ENCODE assay signal across 1 fruit fly cellular context in the genomic region with DNA sequence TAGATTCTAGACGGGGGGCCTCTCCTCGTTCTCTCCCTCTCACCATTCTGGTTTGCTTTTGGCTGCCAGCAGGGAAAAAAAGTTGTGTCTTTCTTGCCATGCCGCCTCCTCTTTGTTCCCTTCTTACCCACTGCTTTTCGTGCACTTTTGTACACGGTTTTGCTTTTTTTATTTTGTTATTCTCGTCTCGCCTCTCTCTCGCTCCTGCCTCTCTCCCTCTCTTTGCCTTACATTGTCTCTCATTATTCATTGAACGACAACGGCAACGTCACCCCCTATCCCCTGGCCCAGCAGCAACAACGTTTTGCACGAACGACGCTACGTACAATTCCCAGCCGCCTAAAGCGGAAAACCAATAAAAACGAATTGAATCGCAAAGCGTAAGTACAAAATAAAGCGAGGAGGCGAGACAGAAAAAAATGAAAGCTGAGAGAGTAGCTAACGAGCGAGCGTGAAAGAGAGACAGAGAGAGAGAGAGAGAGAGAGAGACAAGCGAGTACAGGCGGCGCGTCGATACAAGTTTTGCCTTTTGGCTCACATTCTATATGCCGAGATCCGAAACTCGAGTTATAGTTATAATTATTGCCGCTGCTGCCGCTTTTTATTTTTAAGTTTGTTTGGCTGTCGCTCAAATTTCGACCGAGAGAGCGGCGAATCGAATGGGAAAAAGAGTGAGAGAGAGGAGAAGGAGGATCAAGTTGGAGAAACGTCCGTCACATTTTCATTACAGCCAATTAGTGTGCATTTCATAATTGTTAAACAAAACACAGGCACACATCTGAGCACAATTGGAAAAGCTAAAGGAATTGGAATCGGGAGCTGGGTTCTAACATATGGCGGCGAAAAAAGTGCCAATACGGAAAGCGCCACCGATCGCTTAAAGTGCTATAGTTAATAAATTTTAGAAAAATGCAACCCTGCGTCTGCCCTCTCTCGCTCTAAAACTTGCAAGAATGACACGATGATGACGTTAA.
TF ChIP-seq lines count a peak whose summit lies in the region.

No protein-coding gene starts in this region.

TF ChIP-seq in whole organism, embryonic, 481 proteins besides CTCF, POLR2A, EP300 and RAD21 (continued from another document and continues in another):
- TF ChIP-seq CG15601 (tag; optimal IDR thresholded peaks at IDR 0.05; lab: Kevin White, UChicago) (peak; percentile 40), Trl (optimal IDR thresholded peaks at IDR 0.05; lab: Kevin White, UChicago) (peak; percentile 88 to 99), Trl (GFP tag; optimal IDR thresholded peaks at IDR 0.05; lab: Kevin White, UChicago) (peak; percentile 65), Scr (GFP tag; IDR thresholded peaks at IDR 0.05; lab: Robert Waterston, UW; ENCODE audit: partially characterized antibody) (peak; percentile 17), Ada2b (GFP tag; IDR thresholded peaks at IDR 0.05; lab: Robert Waterston, UW) (no peak), stc (GFP tag; IDR thresholded peaks at IDR 0.05; lab: Robert Waterston, UW) (no peak), HLH4C (GFP tag; IDR thresholded peaks at IDR 0.05; lab: Robert Waterston, UW; ENCODE audit: partially characterized antibody) (no peak; the same call in 2 of the 3 replicates), CG16813 (GFP tag; IDR thresholded peaks at IDR 0.05; lab: Robert Waterston, UW; ENCODE audit: partially characterized antibody) (no peak), Side (GFP tag; optimal IDR thresholded peaks at IDR 0.05; lab: Kevin White, UChicago) (no peak), sens-2 (GFP tag; IDR thresholded peaks at IDR 0.05; lab: Robert Waterston, UW) (no peak), HLH3B (GFP tag; IDR thresholded peaks at IDR 0.05; lab: Robert Waterston, UW) (no peak), psq (GFP tag; optimal IDR thresholded peaks at IDR 0.05; lab: Kevin White, UChicago) (peak; percentile 98), pzg (GFP tag; optimal IDR thresholded peaks at IDR 0.05; lab: Kevin White, UChicago) (no peak), jing (GFP tag; optimal IDR thresholded peaks at IDR 0.05; lab: Kevin White, UChicago) (no peak), CG6683 (GFP tag; optimal IDR thresholded peaks at IDR 0.05; lab: Kevin White, UChicago) (no peak), so (GFP tag; IDR thresholded peaks at IDR 0.05; lab: Robert Waterston, UW) (no peak), pb (GFP tag; optimal IDR thresholded peaks at IDR 0.05; lab: Kevin White, UChicago) (no peak), en (GFP tag; optimal IDR thresholded peaks at IDR 0.05; lab: Kevin White, UChicago) (no peak), Sin3A (optimal IDR thresholded peaks at IDR 0.05; lab: Kevin White, UChicago) (no peak), lilli (GFP tag; optimal IDR thresholded peaks at IDR 0.05; lab: Kevin White, UChicago) (no peak), z (GFP tag; IDR thresholded peaks at IDR 0.05; lab: Robert Waterston, UW) (peak; percentile 60; the same call in 2 of the 3 replicates), trh (GFP tag; optimal IDR thresholded peaks at IDR 0.05; lab: Kevin White, UChicago) (no peak), pan (optimal IDR thresholded peaks at IDR 0.05; lab: Kevin White, UChicago) (no peak), pan (GFP tag; optimal IDR thresholded peaks at IDR 0.05 in 1 of 2, IDR thresholded peaks at IDR 0.05 in 1 of 2) (no peak), Blimp-1 (GFP tag; optimal IDR thresholded peaks at IDR 0.05; lab: Kevin White, UChicago) (no peak), HLHmδ (GFP tag; optimal IDR thresholded peaks at IDR 0.05; lab: Kevin White, UChicago) (no peak), CG9797 (GFP tag; optimal IDR thresholded peaks at IDR 0.05; lab: Kevin White, UChicago) (no peak), sisA (GFP tag; IDR thresholded peaks at IDR 0.05; lab: Robert Waterston, UW) (no peak), Hr3 (GFP tag; optimal IDR thresholded peaks at IDR 0.05; lab: Kevin White, UChicago) (no peak), CG6791 (GFP tag; IDR thresholded peaks at IDR 0.05; lab: Robert Waterston, UW; ENCODE audit: partially characterized antibody) (no peak), CG17328 (GFP tag; IDR thresholded peaks at IDR 0.05; lab: Robert Waterston, UW) (no peak), CG10959 (GFP tag; IDR thresholded peaks at IDR 0.05; lab: Robert Waterston, UW) (no peak), CG30431 (GFP tag; optimal IDR thresholded peaks at IDR 0.05; lab: Kevin White, UChicago) (no peak), Rfx (GFP tag; IDR thresholded peaks at IDR 0.05; lab: Robert Waterston, UW) (no peak), vvl (GFP tag; IDR thresholded peaks at IDR 0.05; lab: Robert Waterston, UW) (peak; percentile 43), ranshi (GFP tag; IDR thresholded peaks at IDR 0.05; lab: Robert Waterston, UW) (no peak), repo (GFP tag; optimal IDR thresholded peaks at IDR 0.05; lab: Kevin White, UChicago) (no peak), tin (GFP tag; optimal IDR thresholded peaks at IDR 0.05; lab: Kevin White, UChicago) (no peak), CoRest (tag; optimal IDR thresholded peaks at IDR 0.05; lab: Kevin White, UChicago) (no peak), zf30C (GFP tag; optimal IDR thresholded peaks at IDR 0.05; lab: Kevin White, UChicago) (no peak), unc-4 (GFP tag; IDR thresholded peaks at IDR 0.05; lab: Robert Waterston, UW; ENCODE audit: partially characterized antibody) (peak; percentile 48), CG4617 (GFP tag; optimal IDR thresholded peaks at IDR 0.05; lab: Kevin White, UChicago; ENCODE audit: borderline replicate concordance) (no peak), CG17612 (GFP tag; IDR thresholded peaks at IDR 0.05; lab: Robert Waterston, UW) (no peak), CG14965 (GFP tag; optimal IDR thresholded peaks at IDR 0.05; lab: Kevin White, UChicago; ENCODE audit: borderline replicate concordance) (no peak), ara (GFP tag; IDR thresholded peaks at IDR 0.05; lab: Robert Waterston, UW) (0 out of 2 replicates have a peak, but pooled peaks have one; percentile 7), Lim3 (GFP tag; IDR thresholded peaks at IDR 0.05; lab: Robert Waterston, UW) (no peak), gem (tag; optimal IDR thresholded peaks at IDR 0.05; lab: Kevin White, UChicago) (peak; percentile 10), CG4820 (GFP tag; optimal IDR thresholded peaks at IDR 0.05; lab: Kevin White, UChicago) (no peak), cwo (GFP tag; optimal IDR thresholded peaks at IDR 0.05; lab: Kevin White, UChicago) (no peak), CG16815 (GFP tag; optimal IDR thresholded peaks at IDR 0.05; lab: Kevin White, UChicago) (no peak), Antp (GFP tag; optimal IDR thresholded peaks at IDR 0.05; lab: Kevin White, UChicago) (peak; percentile 3), CG6813 (GFP tag; optimal IDR thresholded peaks at IDR 0.05; lab: Kevin White, UChicago) (peak; percentile 16), crp (GFP tag; optimal IDR thresholded peaks at IDR 0.05; lab: Kevin White, UChicago) (no peak), shn (GFP tag; optimal IDR thresholded peaks at IDR 0.05; lab: Kevin White, UChicago) (no peak), CG13287 (GFP tag; IDR thresholded peaks at IDR 0.05; lab: Robert Waterston, UW; ENCODE audit: partially characterized antibody) (peak; percentile 23; the same call in 1 of the 2 replicates), ham (GFP tag; IDR thresholded peaks at IDR 0.05; lab: Robert Waterston, UW) (no peak), CG12942 (GFP tag; optimal IDR thresholded peaks at IDR 0.05; lab: Kevin White, UChicago) (no peak), CG7271 (tag; optimal IDR thresholded peaks at IDR 0.05; lab: Kevin White, UChicago) (no peak), CG32532 (GFP tag; IDR thresholded peaks at IDR 0.05; lab: Robert Waterston, UW) (peak; percentile 17; the same call in 1 of the 2 replicates), Lpt (GFP tag; optimal IDR thresholded peaks at IDR 0.05; lab: Kevin White, UChicago) (no peak), hbn (GFP tag; IDR thresholded peaks at IDR 0.05; lab: Robert Waterston, UW; ENCODE audit: partially characterized antibody) (peak; percentile 45; the same call in 1 of the 2 replicates), CG13123 (GFP tag; optimal IDR thresholded peaks at IDR 0.05; lab: Kevin White, UChicago) (no peak), lov (optimal IDR thresholded peaks at IDR 0.05; lab: Kevin White, UChicago) (no peak), lov (GFP tag; IDR thresholded peaks at IDR 0.05; lab: Robert Waterston, UW) (no peak), NK7.1 (GFP tag; optimal IDR thresholded peaks at IDR 0.05; lab: Kevin White, UChicago) (no peak), CG13624 (GFP tag; optimal IDR thresholded peaks at IDR 0.05; lab: Kevin White, UChicago) (peak; percentile 24), Myb (GFP tag; optimal IDR thresholded peaks at IDR 0.05; lab: Kevin White, UChicago) (no peak), CHES-1-like (GFP tag; optimal IDR thresholded peaks at IDR 0.05; lab: Kevin White, UChicago) (peak; percentile 24), CG10274 (GFP tag; optimal IDR thresholded peaks at IDR 0.05; lab: Kevin White, UChicago) (no peak), Gsc (GFP tag; IDR thresholded peaks at IDR 0.05; lab: Robert Waterston, UW) (no peak), zfh1 (GFP tag; IDR thresholded peaks at IDR 0.05; lab: Robert Waterston, UW) (no peak), Mad (GFP tag; optimal IDR thresholded peaks at IDR 0.05; lab: Kevin White, UChicago) (no peak), CG7963 (GFP tag; IDR thresholded peaks at IDR 0.05; lab: Robert Waterston, UW; ENCODE audit: partially characterized antibody) (no peak), dpn (GFP tag; optimal IDR thresholded peaks at IDR 0.05; lab: Kevin White, UChicago) (peak in 1 of 2 experiments; percentile 7), fd3F (GFP tag; optimal IDR thresholded peaks at IDR 0.05; lab: Kevin White, UChicago) (no peak), ase (GFP tag; IDR thresholded peaks at IDR 0.05; lab: Robert Waterston, UW) (no peak), Dad (GFP tag; optimal IDR thresholded peaks at IDR 0.05; lab: Kevin White, UChicago) (no peak), Opbp (GFP tag; IDR thresholded peaks at IDR 0.05; lab: Robert Waterston, UW; ENCODE audit: partially characterized antibody) (0 out of 3 replicates have a peak, but pooled peaks have one; percentile 28), sqz (GFP tag; optimal IDR thresholded peaks at IDR 0.05; lab: Kevin White, UChicago) (peak; percentile 95), Lhr (GFP tag; optimal IDR thresholded peaks at IDR 0.05; lab: Kevin White, UChicago) (no peak), PHDP (tag; optimal IDR thresholded peaks at IDR 0.05; lab: Kevin White, UChicago) (no peak), CG3995 (GFP tag; optimal IDR thresholded peaks at IDR 0.05; lab: Kevin White, UChicago) (no peak), Aef1 (GFP tag; IDR thresholded peaks at IDR 0.05; lab: Robert Waterston, UW) (peak; percentile 61; the same call in 2 of the 3 replicates), CG18476 (GFP tag; optimal IDR thresholded peaks at IDR 0.05; lab: Kevin White, UChicago) (no peak), CG12219 (GFP tag; optimal IDR thresholded peaks at IDR 0.05; lab: Kevin White, UChicago) (no peak), Adf1 (GFP tag; IDR thresholded peaks at IDR 0.05; lab: Robert Waterston, UW) (peak; percentile 81), sna (GFP tag; IDR thresholded peaks at IDR 0.05; lab: Robert Waterston, UW; ENCODE audit: partially characterized antibody) (peak; percentile 32; the same call in 1 of the 2 replicates), ewg (GFP tag; optimal IDR thresholded peaks at IDR 0.05; lab: Kevin White, UChicago) (no peak), her (GFP tag; optimal IDR thresholded peaks at IDR 0.05; lab: Kevin White, UChicago) (no peak), CG4424 (GFP tag; optimal IDR thresholded peaks at IDR 0.05; lab: Kevin White, UChicago) (no peak), CG12155 (GFP tag; optimal IDR thresholded peaks at IDR 0.05; lab: Kevin White, UChicago) (peak; percentile 15), NC2α (GFP tag; optimal IDR thresholded peaks at IDR 0.05; lab: Kevin White, UChicago) (no peak), Spps (tag; optimal IDR thresholded peaks at IDR 0.05; lab: Kevin White, UChicago) (no peak), ab (GFP tag; optimal IDR thresholded peaks at IDR 0.05; lab: Kevin White, UChicago) (peak; percentile 18), CG17359 (tag; optimal IDR thresholded peaks at IDR 0.05; lab: Kevin White, UChicago) (no peak), slbo (GFP tag; IDR thresholded peaks at IDR 0.05; lab: Robert Waterston, UW) (no peak), CG2712 (tag; optimal IDR thresholded peaks at IDR 0.05; lab: Kevin White, UChicago) (peak; percentile 33), B-H2 (GFP tag; optimal IDR thresholded peaks at IDR 0.05; lab: Kevin White, UChicago) (peak; percentile 25), CG12071 (GFP tag; optimal IDR thresholded peaks at IDR 0.05; lab: Kevin White, UChicago) (peak; percentile 34), HLH54F (GFP tag; optimal IDR thresholded peaks at IDR 0.05; lab: Kevin White, UChicago) (no peak), CG14050 (GFP tag; IDR thresholded peaks at IDR 0.05; lab: Robert Waterston, UW) (no peak), CG42726 (GFP tag; IDR thresholded peaks at IDR 0.05; lab: Robert Waterston, UW; ENCODE audit: partially characterized antibody) (0 out of 2 replicates have a peak, but pooled peaks have one; percentile 44), CG7839 (tag; optimal IDR thresholded peaks at IDR 0.05; lab: Kevin White, UChicago) (peak; percentile 2), run (tag; optimal IDR thresholded peaks at IDR 0.05; lab: Kevin White, UChicago) (no peak), Poxn (GFP tag; IDR thresholded peaks at IDR 0.05; lab: Robert Waterston, UW) (no peak), CG12659 (GFP tag; optimal IDR thresholded peaks at IDR 0.05; lab: Kevin White, UChicago) (peak; percentile 6), HmgD (GFP tag; optimal IDR thresholded peaks at IDR 0.05; lab: Kevin White, UChicago) (no peak), wek (GFP tag; optimal IDR thresholded peaks at IDR 0.05; lab: Kevin White, UChicago) (no peak), CG1832 (GFP tag; optimal IDR thresholded peaks at IDR 0.05; lab: Kevin White, UChicago) (peak; percentile 88), dimm (GFP tag; IDR thresholded peaks at IDR 0.05; lab: Robert Waterston, UW) (no peak), BEAF-32 (GFP tag; optimal IDR thresholded peaks at IDR 0.05; lab: Kevin White, UChicago) (no peak), Dref (GFP tag; IDR thresholded peaks at IDR 0.05; lab: Robert Waterston, UW) (no peak), tgo (GFP tag; IDR thresholded peaks at IDR 0.05; lab: Robert Waterston, UW) (no peak), jumu (GFP tag; optimal IDR thresholded peaks at IDR 0.05; lab: Kevin White, UChicago) (no peak), CG1603 (tag; optimal IDR thresholded peaks at IDR 0.05; lab: Kevin White, UChicago) (no peak), CG17802 (tag; optimal IDR thresholded peaks at IDR 0.05; lab: Kevin White, UChicago) (no peak), lmd (GFP tag; IDR thresholded peaks at IDR 0.05; lab: Robert Waterston, UW) (no peak), CG12236 (GFP tag; optimal IDR thresholded peaks at IDR 0.05; lab: Kevin White, UChicago) (peak; percentile 6), tna (GFP tag; IDR thresholded peaks at IDR 0.05; lab: Robert Waterston, UW; ENCODE audit: partially characterized antibody) (no peak), mirr (GFP tag; optimal IDR thresholded peaks at IDR 0.05; lab: Kevin White, UChicago) (peak; percentile 78)
